Worm (Caenorhabditis elegans): Measurements from ENCODE around the gene mdt-30.

mdt-30 gene

ce11 chrIII:8029487-8029886 is 1.6 kb upstream of the mdt-30 start, which contains the start of gene F44B9.8 (continued):
- TF ChIP-seq hlh-17 (GFP tag; optimal IDR thresholded peaks at IDR 0.05; ENCODE audit: borderline replicate concordance) (no peak), nhr-77 (tag; optimal IDR thresholded peaks at IDR 0.05) (no peak), dsc-1 (tag; optimal IDR thresholded peaks at IDR 0.05) (no peak), nhr-84 (tag; optimal IDR thresholded peaks at IDR 0.05) (no peak), aha-1 (tag; optimal IDR thresholded peaks at IDR 0.05) (no peak), nhr-85 (tag) (peak; percentile 79), fos-1 (tag; optimal IDR thresholded peaks at IDR 0.05) (no peak), vab-15 (tag; optimal IDR thresholded peaks at IDR 0.05) (no peak), aly-2 (tag; optimal IDR thresholded peaks at IDR 0.05) (no peak), ceh-63 (GFP tag; optimal IDR thresholded peaks at IDR 0.05) (no peak), nhr-71 (tag; optimal IDR thresholded peaks at IDR 0.05) (peak; percentile 69), pax-3 (tag; optimal IDR thresholded peaks at IDR 0.05) (no peak), irx-1 (tag; optimal IDR thresholded peaks at IDR 0.05) (peak; percentile 3), xbp-1 (tag; optimal IDR thresholded peaks at IDR 0.05) (peak; percentile 69), nhr-19 (GFP tag; conservative IDR thresholded peaks at IDR 0.05) (peak; percentile 66), nhr-20 (tag; optimal IDR thresholded peaks at IDR 0.05) (peak; percentile 72), ces-1 (GFP tag; optimal IDR thresholded peaks at IDR 0.05) (no peak), C34B4.2 (tag; optimal IDR thresholded peaks at IDR 0.05) (no peak), zag-1 (tag; optimal IDR thresholded peaks at IDR 0.05) (no peak), mep-1 (tag; optimal IDR thresholded peaks at IDR 0.05) (peak; percentile 68), dpl-1 (GFP tag; optimal IDR thresholded peaks at IDR 0.05) (peak; percentile 60 to 82 (median 76)), sox-4 (tag; optimal IDR thresholded peaks at IDR 0.05) (no peak), fkh-8 (tag; optimal IDR thresholded peaks at IDR 0.05) (peak; percentile 13), ceh-88 (GFP tag; IDR thresholded peaks at IDR 0.05) (no peak), ets-5 (GFP tag; IDR thresholded peaks at IDR 0.05) (no peak), zip-4 (GFP tag; optimal IDR thresholded peaks at IDR 0.05) (no peak), fkh-4 (tag; optimal IDR thresholded peaks at IDR 0.05; ENCODE audit: borderline replicate concordance) (no peak), jun-1 (tag; optimal IDR thresholded peaks at IDR 0.05) (no peak), C04F5.9 (tag; optimal IDR thresholded peaks at IDR 0.05) (peak; percentile 7), nhr-47 (tag; optimal IDR thresholded peaks at IDR 0.05) (peak; percentile 50), elt-3 (tag; optimal IDR thresholded peaks at IDR 0.05) (peak in 1 of 6 experiments; percentile 71)

- TF ChIP-seq pag-3 (tag; optimal IDR thresholded peaks at IDR 0.05; ENCODE audit: borderline replicate concordance, insufficient read depth), result peak; percentile 86
- TF ChIP-seq elt-2 (tag; optimal IDR thresholded peaks at IDR 0.05), result no peak
- peak; percentile 26 for TF ChIP-seq rnt-1 (tag; optimal IDR thresholded peaks at IDR 0.05)
- no peak for TF ChIP-seq tbx-2 (tag; optimal IDR thresholded peaks at IDR 0.05)
- TF ChIP-seq lin-14 (GFP tag; optimal IDR thresholded peaks at IDR 0.05), result peak; percentile 61
- TF ChIP-seq nhr-19 (GFP tag; conservative IDR thresholded peaks at IDR 0.05), result no peak
- no peak for TF ChIP-seq tlp-1 (tag; optimal IDR thresholded peaks at IDR 0.05)
- peak; percentile 53 for TF ChIP-seq dsc-1 (tag; optimal IDR thresholded peaks at IDR 0.05)
Observed at ce11 chrIII:8022077-8022476, 5.8 kb downstream of the mdt-30 start, which contains the start of gene F44B9.2. F44B9.2 (plus strand) TSS chrIII:8022463.

DNA sequence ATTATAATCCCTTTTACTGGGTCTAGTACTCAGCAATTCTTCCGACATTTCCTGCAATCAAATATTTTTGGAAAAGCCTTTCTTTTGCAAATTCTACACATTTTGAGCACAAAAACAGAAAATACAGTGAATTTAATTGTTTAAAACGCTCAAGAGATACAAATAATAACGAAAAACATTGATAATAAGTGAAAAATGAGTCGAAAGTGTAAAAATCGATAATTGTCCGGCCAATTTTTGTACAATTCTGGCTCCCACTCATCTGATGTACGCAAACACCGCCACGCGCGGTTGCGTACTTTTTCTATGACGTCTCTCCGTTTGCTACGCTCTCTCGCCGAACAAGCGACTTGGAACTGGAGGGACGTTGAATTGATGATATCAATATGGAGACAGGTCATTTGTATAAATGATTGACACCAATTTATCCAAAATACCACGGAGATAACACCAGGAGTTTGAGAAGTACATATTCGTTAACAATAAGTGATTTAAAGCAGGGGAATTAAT is 7.0 kb downstream of the mdt-30 start, which contains the start of gene lin-36:
TSS of gene lin-36 (minus strand) at position 51 of the 510 bp plus-strand sequence.
- TF ChIP-seq isw-1 (GFP tag; IDR thresholded peaks at IDR 0.05) (peak; percentile 74), hlh-4 (tag; optimal IDR thresholded peaks at IDR 0.05) (no peak), nhr-85 (tag) (peak; percentile 92), vab-15 (tag; optimal IDR thresholded peaks at IDR 0.05) (peak; percentile 64), nhr-11 (tag; optimal IDR thresholded peaks at IDR 0.05) (no peak), ama-1 (optimal IDR thresholded peaks at IDR 0.05) (no peak), C34B4.2 (tag; optimal IDR thresholded peaks at IDR 0.05) (no peak), pag-3 (tag; optimal IDR thresholded peaks at IDR 0.05; ENCODE audit: borderline replicate concordance, insufficient read depth) (no peak), ets-5 (GFP tag; IDR thresholded peaks at IDR 0.05) (no peak), snpc-4 (tag; optimal IDR thresholded peaks at IDR 0.05) (peak; percentile 52), ceh-90 (tag; optimal IDR thresholded peaks at IDR 0.05) (no peak), lin-15B (tag; optimal IDR thresholded peaks at IDR 0.05) (peak; percentile 80), unc-62 (GFP tag; optimal IDR thresholded peaks at IDR 0.05) (peak; percentile 72), alr-1 (tag; optimal IDR thresholded peaks at IDR 0.05; ENCODE audit: borderline replicate concordance) (no peak), fkh-10 (GFP tag; optimal IDR thresholded peaks at IDR 0.05) (no peak), nhr-12 (tag; optimal IDR thresholded peaks at IDR 0.05) (no peak), dsc-1 (tag; optimal IDR thresholded peaks at IDR 0.05) (peak; percentile 93), unc-30 (tag; optimal IDR thresholded peaks at IDR 0.05) (no peak), nhr-20 (tag; optimal IDR thresholded peaks at IDR 0.05) (peak; percentile 76), dpl-1 (GFP tag; optimal IDR thresholded peaks at IDR 0.05) (peak; percentile 78 to 88 (median 88)), elt-3 (tag; optimal IDR thresholded peaks at IDR 0.05) (peak in 2 of 6 experiments; percentile 72 to 77), xbp-1 (tag; optimal IDR thresholded peaks at IDR 0.05) (peak; percentile 79), pax-3 (tag; optimal IDR thresholded peaks at IDR 0.05) (peak; percentile 9), rnt-1 (tag; optimal IDR thresholded peaks at IDR 0.05) (peak; percentile 89)

Measured in whole organism, L1 larva.